Fruit fly (Drosophila melanogaster) whole organism, embryonic: ENCODE results near the gene Awh.

Experiments used
- Atf6 ChIP-seq: fragments of 200-800 bp; sonication (Bioruptor generic); IDR thresholded peaks from 2 replicates; pipeline ENCODE4 v1.3.6; 2022; ENCODE audit warnings: missing biosample characterization, missing genetic modification characterization
- Awh ChIP-seq: fragments of 200-800 bp; sonication (Bioruptor generic); IDR thresholded peaks from 2 replicates; pipeline ENCODE4, ENCODE4 v1.3.6; 2022; ENCODE audit warnings: missing biosample characterization, missing genetic modification characterization
- B-H1 ChIP-seq: fragments of 200-800 bp; sonication (Bioruptor generic); IDR thresholded peaks from 3 replicates; pipeline ENCODE4 v1.3.6; 2022; ENCODE audit warnings: missing biosample characterization, missing genetic modification characterization
- CG10543 ChIP-seq: fragments of 200-800 bp; sonication (Bioruptor generic); optimal IDR thresholded peaks from 3 replicates; lab custom pipeline; 2017; ENCODE audit warnings: missing biosample characterization, mild to moderate bottlenecking, missing genetic modification characterization, moderate library complexity
- CG11560 ChIP-seq: fragments of 200-800 bp; sonication (Bioruptor generic); IDR thresholded peaks from 3 replicates; pipeline ENCODE4 v1.3.6; 2022; ENCODE audit warnings: missing biosample characterization, missing genetic modification characterization
- CG12391 ChIP-seq: fragments of 200-800 bp; sonication (Bioruptor generic); optimal IDR thresholded peaks from 3 replicates; lab custom pipeline; 2018; ENCODE audit warnings: missing biosample characterization, mild to moderate bottlenecking, missing genetic modification characterization, moderate library complexity
- CG14014 ChIP-seq: fragments of 200-800 bp; sonication (Bioruptor generic); IDR thresholded peaks from 2 replicates; pipeline ENCODE4 v1.3.6; 2022; ENCODE audit warnings: missing biosample characterization, missing genetic modification characterization
- CG14667 ChIP-seq: fragments of 200-800 bp; sonication (Bioruptor generic); IDR thresholded peaks from 2 replicates; pipeline ENCODE4 v1.3.6; 2022; ENCODE audit warnings: missing biosample characterization, missing genetic modification characterization
- CG17186 ChIP-seq: fragments of 200-800 bp; sonication (Bioruptor generic); optimal IDR thresholded peaks from 3 replicates; lab custom pipeline; 2017; ENCODE audit warnings: missing biosample characterization, missing genetic modification reagents, missing genetic modification characterization
- CG17361 ChIP-seq: fragments of 200-800 bp; sonication (Bioruptor generic); IDR thresholded peaks from 3 replicates; pipeline ENCODE4 v1.3.6; 2022; ENCODE audit warnings: missing biosample characterization, missing genetic modification characterization
- CG31224 ChIP-seq: fragments of 200-800 bp; sonication (Bioruptor generic); IDR thresholded peaks from 2 replicates; pipeline ENCODE4 v1.3.6; 2022; ENCODE audit warnings: missing biosample characterization, missing genetic modification characterization
- CG33557 ChIP-seq: fragments of 200-800 bp; sonication (Bioruptor generic); optimal IDR thresholded peaks from 2 replicates; lab custom pipeline; 2019; ENCODE audit warnings: missing biosample characterization, mild to moderate bottlenecking, missing genetic modification characterization, moderate library complexity
- CG3847 ChIP-seq: fragments of 200-800 bp; sonication (Bioruptor generic); IDR thresholded peaks from 2 replicates; pipeline ENCODE4 v1.3.6; 2022; ENCODE audit warnings: missing biosample characterization, missing genetic modification characterization
- CG4424 ChIP-seq: fragments of 200-800 bp; sonication (Bioruptor generic); optimal IDR thresholded peaks from 3 replicates; lab custom pipeline; 2016; ENCODE audit warnings: missing biosample characterization, missing genetic modification characterization
- CG7963 ChIP-seq: fragments of 200-800 bp; sonication (Bioruptor generic); IDR thresholded peaks from 3 replicates; pipeline ENCODE4 v1.3.6; 2022; ENCODE audit warnings: missing biosample characterization, missing genetic modification characterization; ENCODE audit not compliant: partially characterized antibody
- CG7987 ChIP-seq: fragments of 200-800 bp; sonication (Bioruptor generic); optimal IDR thresholded peaks from 2 replicates; lab custom pipeline; 2018; ENCODE audit warnings: missing biosample characterization, mild to moderate bottlenecking, missing genetic modification characterization, moderate library complexity
- CG8290 ChIP-seq, 3 experiments: fragments of 200-800 bp; sonication (Bioruptor generic); optimal IDR thresholded peaks; 2 replicates each; lab custom pipeline; 2016 to 2019; ENCODE audit warnings: missing biosample characterization in 3 of 3, missing genetic modification characterization in 3 of 3, mild to moderate bottlenecking in 2 of 3, moderate library complexity in 1 of 3
- CG8478 ChIP-seq: fragments of >200 bp; optimal IDR thresholded peaks from 2 replicates; lab custom pipeline; 2018
- CG9817 ChIP-seq: fragments of 200-800 bp; sonication (Bioruptor generic); optimal IDR thresholded peaks from 2 replicates; lab custom pipeline; 2018; ENCODE audit warnings: missing biosample characterization, mild to moderate bottlenecking, missing genetic modification characterization, moderate library complexity
- CG9932 ChIP-seq: fragments of 200-800 bp; sonication (Bioruptor generic); IDR thresholded peaks from 2 replicates; pipeline ENCODE4 v1.3.6; 2022; ENCODE audit warnings: missing biosample characterization, missing genetic modification characterization
- CkIIα-i1 ChIP-seq: fragments of 200-800 bp; sonication (Bioruptor generic); IDR thresholded peaks from 2 replicates; pipeline ENCODE4 v1.3.6; 2022; ENCODE audit warnings: missing biosample characterization, missing genetic modification characterization
- E2f1 ChIP-seq: fragments of 200-800 bp; sonication (Bioruptor generic); IDR thresholded peaks from 2 replicates; pipeline ENCODE4 v1.3.6; 2022; ENCODE audit warnings: missing biosample characterization, missing genetic modification characterization
- Gsc ChIP-seq: fragments of 200-800 bp; sonication (Bioruptor generic); IDR thresholded peaks from 2 replicates; pipeline ENCODE4 v1.3.6; 2022; ENCODE audit warnings: missing biosample characterization, missing genetic modification characterization
- H2.0 ChIP-seq: fragments of 200-800 bp; sonication (Bioruptor generic); IDR thresholded peaks from 2 replicates; pipeline ENCODE4 v1.3.6; 2022; ENCODE audit warnings: missing biosample characterization, missing genetic modification characterization
- Hand ChIP-seq: fragments of 200-800 bp; sonication (Bioruptor generic); optimal IDR thresholded peaks from 2 replicates; lab custom pipeline; 2017; ENCODE audit warnings: mild to moderate bottlenecking, missing biosample characterization, missing genetic modification reagents, missing genetic modification characterization
- HmgD ChIP-seq: fragments of 200-800 bp; sonication (Bioruptor generic); optimal IDR thresholded peaks from 3 replicates; lab custom pipeline; 2016; ENCODE audit warnings: missing biosample characterization, missing genetic modification characterization
- Hr3 ChIP-seq: fragments of 200-800 bp; sonication (Bioruptor generic); optimal IDR thresholded peaks from 3 replicates; lab custom pipeline; 2016; ENCODE audit warnings: missing biosample characterization, missing genetic modification characterization
- Hr39 ChIP-seq: fragments of >200 bp; optimal IDR thresholded peaks from 2 replicates; lab custom pipeline; 2017
- Lpt ChIP-seq: fragments of >200 bp; optimal IDR thresholded peaks from 2 replicates; lab custom pipeline; 2018; ENCODE audit warnings: missing biosample characterization, missing genetic modification characterization
- Meics ChIP-seq: fragments of 200-800 bp; sonication (Bioruptor generic); optimal IDR thresholded peaks from 2 replicates; lab custom pipeline; 2017; ENCODE audit warnings: missing biosample characterization, mild to moderate bottlenecking, missing genetic modification characterization
- Mes4 ChIP-seq: fragments of 200-800 bp; sonication (Bioruptor generic); optimal IDR thresholded peaks from 2 replicates; lab custom pipeline; 2016; ENCODE audit warnings: missing biosample characterization, missing genetic modification characterization
- Nf-YC ChIP-seq: fragments of 200-800 bp; optimal IDR thresholded peaks from 3 replicates; lab custom pipeline; 2019; ENCODE audit warnings: missing biosample characterization, mild to moderate bottlenecking, missing genetic modification characterization, moderate library complexity
- NfI ChIP-seq: fragments of 200-800 bp; sonication (Bioruptor generic); optimal IDR thresholded peaks from 3 replicates; lab custom pipeline; 2018; ENCODE audit warnings: missing biosample characterization, mild to moderate bottlenecking, missing genetic modification characterization, moderate library complexity
- Rfx ChIP-seq: fragments of 200-800 bp; sonication (Bioruptor generic); IDR thresholded peaks from 2 replicates; pipeline ENCODE4 v1.3.6; 2022; ENCODE audit warnings: missing biosample characterization, missing genetic modification characterization
- Xbp1 ChIP-seq: fragments of 200-800 bp; sonication (Bioruptor generic); optimal IDR thresholded peaks from 3 replicates; lab custom pipeline; 2016; ENCODE audit warnings: missing biosample characterization, mild to moderate bottlenecking, missing genetic modification characterization
- ab ChIP-seq: fragments of 200-800 bp; sonication (Bioruptor generic); optimal IDR thresholded peaks from 2 replicates; lab custom pipeline; 2016; ENCODE audit warnings: missing biosample characterization, missing genetic modification characterization
- ac ChIP-seq: fragments of 200-800 bp; sonication (Bioruptor generic); optimal IDR thresholded peaks from 3 replicates; lab custom pipeline; 2017; ENCODE audit warnings: missing biosample characterization, mild to moderate bottlenecking, missing genetic modification characterization
- ase ChIP-seq: fragments of 200-800 bp; sonication (Bioruptor generic); IDR thresholded peaks from 3 replicates; pipeline ENCODE4 v1.3.6; 2022; ENCODE audit warnings: missing biosample characterization, missing genetic modification characterization
- ash1 ChIP-seq: fragments of 200-800 bp; sonication (Bioruptor generic); optimal IDR thresholded peaks from 2 replicates; lab custom pipeline; 2018; ENCODE audit warnings: missing biosample characterization, mild to moderate bottlenecking, missing genetic modification characterization
- ato ChIP-seq: fragments of 200-800 bp; sonication (Bioruptor generic); IDR thresholded peaks from 2 replicates; pipeline ENCODE4 v1.3.6; 2022; ENCODE audit warnings: missing biosample characterization, missing genetic modification characterization; ENCODE audit not compliant: partially characterized antibody
- cato ChIP-seq: fragments of 200-800 bp; sonication (Bioruptor generic); optimal IDR thresholded peaks from 2 replicates; lab custom pipeline; 2016; ENCODE audit warnings: missing biosample characterization, missing genetic modification characterization, borderline replicate concordance
- chinmo ChIP-seq: fragments of 200-800 bp; sonication (Bioruptor generic); IDR thresholded peaks from 4 replicates; pipeline ENCODE4 v1.3.6; 2022; ENCODE audit warnings: missing biosample characterization, missing genetic modification characterization; ENCODE audit not compliant: partially characterized antibody
- fu2 ChIP-seq: fragments of 200-800 bp; sonication (Bioruptor generic); optimal IDR thresholded peaks from 2 replicates; lab custom pipeline; 2016; ENCODE audit warnings: missing biosample characterization, missing genetic modification characterization
- hbn ChIP-seq: fragments of 200-800 bp; sonication (Bioruptor generic); IDR thresholded peaks from 2 replicates; pipeline ENCODE4 v1.3.6; 2022; ENCODE audit warnings: missing biosample characterization, missing genetic modification characterization; ENCODE audit not compliant: partially characterized antibody
- hkb ChIP-seq, 2 experiments: fragments of 200-800 bp in 1 of 2; fragments of >200 bp in 1 of 2; sonication (Bioruptor generic) in 1 of 2; IDR thresholded peaks in 1 of 2; optimal IDR thresholded peaks in 1 of 2; 2 replicates each; pipeline versions ENCODE4 v1.3.6 to Lab custom; 2017 to 2022; ENCODE audit warnings: missing biosample characterization in 1 of 2, missing genetic modification characterization in 1 of 2
- insv ChIP-seq, 2 experiments: fragments of 200-800 bp; sonication (Bioruptor generic); optimal IDR thresholded peaks; 3 replicates each; lab custom pipeline; 2016 to 2018; ENCODE audit warnings: missing biosample characterization in 2 of 2, missing genetic modification characterization in 2 of 2
- jing ChIP-seq: fragments of 200-800 bp; sonication (Bioruptor generic); optimal IDR thresholded peaks from 2 replicates; lab custom pipeline; 2018; ENCODE audit warnings: missing biosample characterization, mild to moderate bottlenecking, missing genetic modification characterization
- knrl ChIP-seq: fragments of 200-800 bp; sonication (Bioruptor generic); IDR thresholded peaks from 3 replicates; pipeline ENCODE4 v1.3.6; 2022; ENCODE audit warnings: missing biosample characterization, missing genetic modification characterization; ENCODE audit not compliant: partially characterized antibody
- pan ChIP-seq, 4 experiments: fragments of >200 bp in 3 of 4; fragments of 200-800 bp in 1 of 4; sonication (Bioruptor generic) in 1 of 4; optimal IDR thresholded peaks in 3 of 4; IDR thresholded peaks in 1 of 4; 2 replicates each; pipeline versions ENCODE4 v1.3.6 to Lab custom; 2017 to 2022; ENCODE audit warnings: missing biosample characterization in 2 of 4, missing genetic modification characterization in 2 of 4, mixed read lengths in 1 of 4
- pita ChIP-seq: fragments of 200-800 bp; sonication (Bioruptor generic); optimal IDR thresholded peaks from 2 replicates; lab custom pipeline; 2017; ENCODE audit warnings: missing biosample characterization, mild to moderate bottlenecking, missing genetic modification characterization
- row ChIP-seq: fragments of 200-800 bp; sonication (Bioruptor generic); IDR thresholded peaks from 3 replicates; pipeline ENCODE4 v1.3.6; 2022; ENCODE audit warnings: missing biosample characterization, missing genetic modification characterization

Gene Awh

dm6 chr3L:3798488-3798887, 47.5 kb upstream of the Awh start (continued):
- TF ChIP-seq chinmo (GFP tag; lab: Robert Waterston, UW) (no peak), HmgD (no peak), CG17361 (GFP tag; lab: Robert Waterston, UW) (0 out of 3 replicates have a peak, but pooled peaks have one; percentile 11), pita (GFP tag; lab: Kevin White, UChicago) (no peak), NfI (GFP tag; lab: Kevin White, UChicago) (no peak), CkIIα-i1 (GFP tag; lab: Robert Waterston, UW) (no peak), Mes4 (GFP tag; lab: Kevin White, UChicago) (no peak), knrl (GFP tag; lab: Robert Waterston, UW) (no peak), CG3847 (no peak), CG8478 (lab: Kevin White, UChicago) (no peak), fu2 (GFP tag; lab: Kevin White, UChicago) (no peak), Xbp1 (GFP tag; lab: Kevin White, UChicago) (peak; percentile 4), insv (GFP tag; optimal IDR thresholded peaks at IDR 0.05; lab: Kevin White, UChicago) (no peak), CG7987 (GFP tag; lab: Kevin White, UChicago) (no peak), CG14667 (GFP tag; lab: Robert Waterston, UW) (no peak), CG4424 (GFP tag; lab: Kevin White, UChicago) (no peak), CG31224 (GFP tag; lab: Robert Waterston, UW) (no peak), Lpt (GFP tag; lab: Kevin White, UChicago) (no peak), hbn (GFP tag; lab: Robert Waterston, UW) (no peak), CG11560 (tag; lab: Robert Waterston, UW) (no peak), CG14014 (GFP tag; lab: Robert Waterston, UW) (peak; percentile 38; the same call in 1 of the 2 replicates), CG9817 (tag; lab: Kevin White, UChicago) (no peak), ash1 (GFP tag; lab: Kevin White, UChicago) (no peak), Hr3 (GFP tag; lab: Kevin White, UChicago) (peak; percentile 7), Hr39 (lab: Kevin White, UChicago) (no peak), CG7963 (GFP tag; lab: Robert Waterston, UW) (no peak), CG10543 (GFP tag; lab: Kevin White, UChicago) (no peak), cato (GFP tag; lab: Kevin White, UChicago) (no peak), CG8290 (GFP tag; optimal IDR thresholded peaks at IDR 0.05; lab: Kevin White, UChicago) (no peak), CG8290 (tag; optimal IDR thresholded peaks at IDR 0.05; lab: Kevin White, UChicago) (no peak), CG33557 (GFP tag; lab: Kevin White, UChicago) (no peak), Atf6 (GFP tag; lab: Robert Waterston, UW) (no peak), ac (no peak), hkb (optimal IDR thresholded peaks at IDR 0.05; lab: Kevin White, UChicago) (no peak), hkb (GFP tag; IDR thresholded peaks at IDR 0.05; lab: Robert Waterston, UW) (0 out of 2 replicates have a peak, but pooled peaks have one; percentile 19), ase (GFP tag; lab: Robert Waterston, UW) (no peak), Hand (GFP tag; lab: Kevin White, UChicago) (no peak), pan (optimal IDR thresholded peaks at IDR 0.05; lab: Kevin White, UChicago) (no peak), pan (GFP tag; optimal IDR thresholded peaks at IDR 0.05 in 1 of 2, IDR thresholded peaks at IDR 0.05 in 1 of 2) (peak in 1 of 2 experiments; percentile 28), jing (GFP tag; lab: Kevin White, UChicago) (no peak), Awh (GFP tag; lab: Robert Waterston, UW) (no peak), Rfx (GFP tag; lab: Robert Waterston, UW) (peak; percentile 15; the same call in 1 of the 2 replicates), CG9932 (no peak), CG17186 (GFP tag; lab: Kevin White, UChicago) (no peak), E2f1 (GFP tag; lab: Robert Waterston, UW) (no peak), row (GFP tag; lab: Robert Waterston, UW) (peak; percentile 30; the same call in 1 of the 3 replicates), ato (GFP tag; lab: Robert Waterston, UW) (no peak), H2.0 (no peak), Nf-YC (tag; lab: Kevin White, UChicago) (no peak), CG12391 (tag; lab: Kevin White, UChicago) (peak; percentile 14), B-H1 (GFP tag; lab: Robert Waterston, UW) (no peak), Meics (GFP tag; lab: Kevin White, UChicago) (no peak), Gsc (GFP tag; lab: Robert Waterston, UW) (no peak), ab (GFP tag; lab: Kevin White, UChicago) (no peak)
